Worm (Caenorhabditis elegans): ENCODE results near the gene spk-1.

The spk-1 gene

DNA sequence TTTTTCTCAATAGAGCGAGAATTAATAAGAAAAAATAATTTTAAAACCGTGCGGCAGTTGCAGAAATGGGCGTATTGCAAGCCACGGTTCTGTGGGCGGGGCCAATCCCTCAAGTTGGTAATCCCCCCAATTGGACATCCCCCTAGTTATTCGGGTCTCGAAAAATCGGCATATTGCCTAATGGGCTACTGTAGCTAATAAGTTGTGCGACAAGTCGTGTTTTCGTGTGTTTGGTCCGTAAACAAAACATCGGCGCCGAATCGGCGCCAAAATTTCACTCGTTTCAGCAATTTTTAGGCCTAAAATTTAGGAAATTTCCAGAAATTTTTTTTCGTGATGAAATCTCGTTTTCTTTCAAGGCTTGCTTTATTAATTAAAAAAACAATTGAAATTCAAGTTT is 47.9 kb downstream of the spk-1 start:
- no peak for TF ChIP-seq pha-2 (tag; optimal IDR thresholded peaks at IDR 0.05)
- no peak for TF ChIP-seq ceh-2 (tag; optimal IDR thresholded peaks at IDR 0.05)
- TF ChIP-seq K09A11.1 (tag; optimal IDR thresholded peaks at IDR 0.05; ENCODE audit: insufficient read depth) = no peak
- TF ChIP-seq pat-9 (tag; optimal IDR thresholded peaks at IDR 0.05) = no peak

ce11 chrIII:9507799-9508198 is 51.4 kb downstream of the spk-1 start, which contains the start of gene vha-14:
TSS of gene vha-14 (plus strand) at chrIII:9508100.
- TF ChIP-seq unc-86 (tag; optimal IDR thresholded peaks at IDR 0.05) (no peak), nfya-1 (tag; optimal IDR thresholded peaks at IDR 0.05) (peak; percentile 40), hlh-30 (tag; optimal IDR thresholded peaks at IDR 0.05; ENCODE audit: insufficient read depth) (peak; percentile 79)

DNA sequence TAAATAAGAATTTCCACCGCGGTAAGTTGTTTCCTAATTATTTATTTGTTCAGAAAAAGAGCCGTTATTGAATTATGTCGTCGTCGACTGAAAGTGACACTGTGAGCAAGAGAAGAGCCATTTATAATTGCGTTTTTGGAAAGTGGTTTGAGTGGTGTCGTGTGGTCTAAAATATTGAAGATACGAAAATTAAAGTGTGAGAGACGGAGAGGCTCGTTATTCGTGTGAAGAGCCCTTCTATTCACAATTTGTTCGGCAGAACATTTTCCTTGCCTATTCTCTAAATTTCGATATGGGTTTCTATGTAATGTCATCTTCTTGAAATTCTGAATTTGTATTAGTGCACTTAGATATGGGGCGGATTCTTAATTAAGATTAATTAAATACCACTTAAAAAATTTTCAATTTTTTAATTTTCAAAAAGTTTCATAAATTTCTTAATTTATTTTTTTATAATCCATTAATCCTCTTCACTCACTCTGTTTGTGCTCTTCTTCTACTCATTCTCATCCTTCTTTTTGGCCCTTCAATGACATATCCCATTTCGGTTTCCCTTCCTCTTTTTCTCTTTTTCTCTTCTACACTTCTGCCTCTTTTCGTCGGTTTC is 53.5 kb downstream of the spk-1 start:
- TF ChIP-seq ceh-34 (tag; optimal IDR thresholded peaks at IDR 0.05) (peak; percentile 11), nfya-1 (tag; optimal IDR thresholded peaks at IDR 0.05) (no peak), unc-42 (tag; optimal IDR thresholded peaks at IDR 0.05) (peak; percentile 81), nhr-11 (tag; optimal IDR thresholded peaks at IDR 0.05) (no peak)

DNA sequence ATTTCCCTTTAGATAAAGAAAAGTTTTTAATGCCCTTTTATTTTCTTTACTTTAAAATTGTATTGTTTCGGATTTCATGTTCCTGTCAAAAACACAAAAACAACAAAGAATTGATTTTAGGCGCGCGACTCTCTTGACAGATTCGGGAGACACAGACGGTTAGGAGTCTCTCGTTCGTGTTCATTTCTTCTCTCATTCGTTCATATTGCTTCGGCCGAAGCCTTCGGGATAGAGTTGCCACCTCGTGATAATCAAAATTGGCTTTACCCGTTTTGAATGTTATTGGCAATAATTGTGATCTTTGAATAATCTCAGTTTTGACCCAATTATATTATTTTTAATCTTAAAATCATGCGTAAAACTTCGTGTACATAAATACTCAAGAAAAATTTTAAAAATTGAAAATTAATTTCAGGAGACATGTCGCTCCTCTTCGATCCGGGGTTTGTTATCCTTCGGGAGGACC is 54.7 kb downstream of the spk-1 start, which contains the start of gene F55H2.5:
TSS of gene F55H2.5 (plus strand) at position 416 of the 466 bp plus-strand sequence.
- no peak for TF ChIP-seq hlh-6 (tag; optimal IDR thresholded peaks at IDR 0.05)
- TF ChIP-seq pha-4 (tag; optimal IDR thresholded peaks at IDR 0.05) = no peak
- no peak for TF ChIP-seq mec-3 (tag; optimal IDR thresholded peaks at IDR 0.05; ENCODE audit: borderline replicate concordance)
- TF ChIP-seq nhr-232 (tag; optimal IDR thresholded peaks at IDR 0.05) = no peak
- no peak for TF ChIP-seq elt-4 (tag; optimal IDR thresholded peaks at IDR 0.05)
- TF ChIP-seq unc-3 (GFP tag; conservative IDR thresholded peaks at IDR 0.05) = no peak
- no peak for TF ChIP-seq unc-3 (tag; optimal IDR thresholded peaks at IDR 0.05)
- TF ChIP-seq ref-2 (tag; optimal IDR thresholded peaks at IDR 0.05) = no peak
- no peak for TF ChIP-seq T23F11.4 (GFP tag; optimal IDR thresholded peaks at IDR 0.05)
- TF ChIP-seq nfya-1 (tag; optimal IDR thresholded peaks at IDR 0.05) = no peak
- TF ChIP-seq ceh-18 (tag; optimal IDR thresholded peaks at IDR 0.05) = no peak
- no peak for TF ChIP-seq C38D4.7 (GFP tag; optimal IDR thresholded peaks at IDR 0.05)
- TF ChIP-seq ceh-19 (GFP tag; optimal IDR thresholded peaks at IDR 0.05) = no peak
- TF ChIP-seq pat-9 (tag; optimal IDR thresholded peaks at IDR 0.05) = no peak
- TF ChIP-seq K09A11.1 (tag; optimal IDR thresholded peaks at IDR 0.05; ENCODE audit: insufficient read depth) = no peak
- TF ChIP-seq ztf-16 (tag; optimal IDR thresholded peaks at IDR 0.05) = no peak
- no peak for TF ChIP-seq syd-9 (tag; optimal IDR thresholded peaks at IDR 0.05)

DNA sequence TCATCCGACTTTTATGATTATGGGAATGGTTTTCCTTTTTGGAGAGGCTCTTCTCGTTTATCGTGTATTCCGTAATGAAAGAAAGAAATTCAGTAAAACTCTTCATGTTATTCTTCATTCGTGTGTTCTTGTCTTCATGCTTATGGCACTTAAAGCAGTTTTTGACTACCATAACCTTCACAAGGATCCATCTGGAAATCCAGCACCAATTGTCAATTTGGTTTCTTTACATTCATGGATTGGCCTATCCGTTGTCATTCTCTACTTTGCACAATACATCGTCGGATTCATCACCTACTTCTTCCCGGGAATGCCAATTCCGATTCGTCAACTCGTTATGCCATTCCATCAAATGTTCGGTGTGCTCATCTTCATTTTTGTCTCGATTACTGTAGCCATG is 55.3 kb downstream of the spk-1 start:
- TF ChIP-seq madf-2 (tag; optimal IDR thresholded peaks at IDR 0.05) = no peak
- TF ChIP-seq fkh-6 (tag; optimal IDR thresholded peaks at IDR 0.05) = no peak
- no peak for TF ChIP-seq hlh-6 (tag; optimal IDR thresholded peaks at IDR 0.05)
- no peak for TF ChIP-seq sox-2 (GFP tag; IDR thresholded peaks at IDR 0.05)
- no peak for TF ChIP-seq tbx-7 (tag; optimal IDR thresholded peaks at IDR 0.05)
- TF ChIP-seq ceh-14 (tag; optimal IDR thresholded peaks at IDR 0.05) = no peak
